Fruit fly (Drosophila melanogaster): ENCODE measurements around the gene CG17129.

Gene CG17129

dm6 chr3L:629916-630663 lies 50.0 kb downstream of the CG17129 start (continued):
- no peak for TF ChIP-seq prd (optimal IDR thresholded peaks at IDR 0.05)
- TF ChIP-seq prd (GFP tag; IDR thresholded peaks at IDR 0.05) = peak; percentile 68; the same call in 2 of the 3 replicates
- no peak for TF ChIP-seq odd (GFP tag; optimal IDR thresholded peaks at IDR 0.05)
- peak; percentile 8 for TF ChIP-seq CG5180 (GFP tag; optimal IDR thresholded peaks at IDR 0.05)
- no peak for TF ChIP-seq CG4730 (GFP tag; IDR thresholded peaks at IDR 0.05)
- peak; percentile 52 for TF ChIP-seq CG12391 (tag; optimal IDR thresholded peaks at IDR 0.05)
- TF ChIP-seq D19A (tag; optimal IDR thresholded peaks at IDR 0.05) = peak; percentile 21
- no peak for TF ChIP-seq CG1233 (GFP tag; optimal IDR thresholded peaks at IDR 0.05)
- 0 out of 2 replicates have a peak, but pooled peaks have one; percentile 55 for TF ChIP-seq ranshi (GFP tag; IDR thresholded peaks at IDR 0.05)
- TF ChIP-seq zen2 (GFP tag; IDR thresholded peaks at IDR 0.05; ENCODE audit: partially characterized antibody) = no peak
- no peak for TF ChIP-seq dmrt11E (tag; optimal IDR thresholded peaks at IDR 0.05)
- no peak for TF ChIP-seq Dip2 (GFP tag; IDR thresholded peaks at IDR 0.05)
- TF ChIP-seq sima (GFP tag; optimal IDR thresholded peaks at IDR 0.05) = no peak
- no peak for TF ChIP-seq CG12219 (GFP tag; optimal IDR thresholded peaks at IDR 0.05)
- TF ChIP-seq CG15073 (GFP tag; optimal IDR thresholded peaks at IDR 0.05) = no peak
- peak; percentile 2 for TF ChIP-seq CG12155 (GFP tag; optimal IDR thresholded peaks at IDR 0.05)
- TF ChIP-seq CG10959 (GFP tag; IDR thresholded peaks at IDR 0.05) = no peak
- peak; percentile 36 for TF ChIP-seq CG12104 (GFP tag; optimal IDR thresholded peaks at IDR 0.05)
- no peak for TF ChIP-seq sc (optimal IDR thresholded peaks at IDR 0.05)
- no peak for TF ChIP-seq sc (GFP tag; optimal IDR thresholded peaks at IDR 0.05)
- TF ChIP-seq cato (GFP tag; optimal IDR thresholded peaks at IDR 0.05; ENCODE audit: borderline replicate concordance) = no peak
- no peak for TF ChIP-seq CG9609 (GFP tag; optimal IDR thresholded peaks at IDR 0.05)
- TF ChIP-seq vnd (GFP tag; IDR thresholded peaks at IDR 0.05; ENCODE audit: partially characterized antibody) = no peak
- no peak for TF ChIP-seq fu2 (GFP tag; optimal IDR thresholded peaks at IDR 0.05)
- peak; percentile 58 for TF ChIP-seq Fer3 (tag; optimal IDR thresholded peaks at IDR 0.05)
- TF ChIP-seq CG1647 (GFP tag; optimal IDR thresholded peaks at IDR 0.05) = no peak
- 0 out of 2 replicates have a peak, but pooled peaks have one; percentile 10 for TF ChIP-seq CG10321 (GFP tag; IDR thresholded peaks at IDR 0.05)
- TF ChIP-seq zf30C (GFP tag; optimal IDR thresholded peaks at IDR 0.05) = no peak
- TF ChIP-seq CG9727 (GFP tag; optimal IDR thresholded peaks at IDR 0.05) = no peak
- TF ChIP-seq CG14860 (GFP tag; IDR thresholded peaks at IDR 0.05; ENCODE audit: partially characterized antibody) = no peak
- peak; percentile 57; the same call in 1 of the 2 replicates for TF ChIP-seq Atf6 (GFP tag; IDR thresholded peaks at IDR 0.05)
- TF ChIP-seq repo (GFP tag; optimal IDR thresholded peaks at IDR 0.05) = no peak
- TF ChIP-seq onecut (GFP tag; IDR thresholded peaks at IDR 0.05) = no peak; the same call in 1 of the 2 replicates
- peak; percentile 33; the same call in 1 of the 3 replicates for TF ChIP-seq CG11093 (GFP tag; IDR thresholded peaks at IDR 0.05)
- no peak for TF ChIP-seq CG13894 (tag; optimal IDR thresholded peaks at IDR 0.05)
- no peak for TF ChIP-seq CG8478 (optimal IDR thresholded peaks at IDR 0.05)
- no peak for TF ChIP-seq gt (GFP tag; IDR thresholded peaks at IDR 0.05)
- TF ChIP-seq Doc2 (GFP tag; IDR thresholded peaks at IDR 0.05) = no peak
- peak; percentile 42 for TF ChIP-seq Hsf (GFP tag; optimal IDR thresholded peaks at IDR 0.05)
- TF ChIP-seq CG8089 (GFP tag; optimal IDR thresholded peaks at IDR 0.05) = no peak
- no peak for TF ChIP-seq rib (GFP tag; IDR thresholded peaks at IDR 0.05)
- TF ChIP-seq z (GFP tag; IDR thresholded peaks at IDR 0.05) = no peak
- TF ChIP-seq Sox102F (GFP tag; optimal IDR thresholded peaks at IDR 0.05) = peak; percentile 39
- no peak for TF ChIP-seq sens-2 (GFP tag; IDR thresholded peaks at IDR 0.05)
- TF ChIP-seq CG9817 (tag; optimal IDR thresholded peaks at IDR 0.05) = peak; percentile 67
- TF ChIP-seq eve (GFP tag; optimal IDR thresholded peaks at IDR 0.05) = peak in 1 of 2 experiments; percentile 88
- peak; percentile 57; the same call in 1 of the 2 replicates for TF ChIP-seq stc (GFP tag; IDR thresholded peaks at IDR 0.05)
- TF ChIP-seq CG6813 (GFP tag; optimal IDR thresholded peaks at IDR 0.05) = peak; percentile 23
- TF ChIP-seq org-1 (GFP tag; optimal IDR thresholded peaks at IDR 0.05) = no peak
- TF ChIP-seq B-H1 (GFP tag; IDR thresholded peaks at IDR 0.05) = no peak
- TF ChIP-seq exex (tag; optimal IDR thresholded peaks at IDR 0.05) = no peak
